Fruit fly (Drosophila melanogaster): Measurements from ENCODE around the gene CG9147.

- TF ChIP-seq usp (GFP tag; optimal IDR thresholded peaks at IDR 0.05) (no peak), psq (optimal IDR thresholded peaks at IDR 0.05) (no peak)
Measured at dm6 chr2L:6077632-6078031, 11.8 kb downstream of the CG9147 start.

Data from whole organism.